Fruit fly (Drosophila melanogaster) whole organism, embryonic: ENCODE results near the gene eIF3d1.
A peak's percentile ranks its signal among the peaks of the same experiment; 100 is the strongest.

ENCODE experiments used
- C15 ChIP-seq: fragments of 200-800 bp; sonication (Bioruptor generic); IDR thresholded peaks from 3 replicates; pipeline ENCODE4 v1.3.6; 2022; ENCODE audit warnings: missing biosample characterization, missing genetic modification characterization
- CG10209 ChIP-seq: fragments of 200-800 bp; sonication (Bioruptor generic); optimal IDR thresholded peaks from 3 replicates; lab custom pipeline; 2017; ENCODE audit warnings: missing biosample characterization, mild to moderate bottlenecking, missing genetic modification characterization, missing genetic modification reagents
- CG1024 ChIP-seq: fragments of 200-800 bp; sonication (Bioruptor generic); IDR thresholded peaks from 2 replicates; pipeline ENCODE4 v1.3.6; 2022; ENCODE audit warnings: missing biosample characterization, missing genetic modification characterization
- CG11695 ChIP-seq: fragments of 200-800 bp; sonication (Bioruptor generic); IDR thresholded peaks from 3 replicates; pipeline ENCODE4 v1.3.6; 2022; ENCODE audit warnings: missing biosample characterization, missing genetic modification characterization
- CG12219 ChIP-seq: fragments of 200-800 bp; sonication (Bioruptor generic); optimal IDR thresholded peaks from 3 replicates; lab custom pipeline; 2018; ENCODE audit warnings: missing biosample characterization, mild to moderate bottlenecking, missing genetic modification characterization
- CG12744 ChIP-seq: fragments of 200-800 bp; sonication (Bioruptor generic); optimal IDR thresholded peaks from 2 replicates; lab custom pipeline; 2016; ENCODE audit warnings: missing biosample characterization, missing genetic modification characterization
- CG14050 ChIP-seq: fragments of 200-800 bp; sonication (Bioruptor generic); IDR thresholded peaks from 3 replicates; pipeline ENCODE4 v1.3.6; 2022; ENCODE audit warnings: missing biosample characterization, missing genetic modification characterization
- CG14667 ChIP-seq: fragments of 200-800 bp; sonication (Bioruptor generic); IDR thresholded peaks from 2 replicates; pipeline ENCODE4 v1.3.6; 2022; ENCODE audit warnings: missing biosample characterization, missing genetic modification characterization
- CG15269 ChIP-seq: fragments of 200-800 bp; sonication (Bioruptor generic); optimal IDR thresholded peaks from 2 replicates; lab custom pipeline; 2018; ENCODE audit warnings: missing biosample characterization, mild to moderate bottlenecking, missing genetic modification characterization, moderate library complexity
- CG17912 ChIP-seq: fragments of 200-800 bp; sonication (Bioruptor generic); optimal IDR thresholded peaks from 2 replicates; lab custom pipeline; 2018; ENCODE audit warnings: missing biosample characterization, mild to moderate bottlenecking, missing genetic modification characterization
- CG18262 ChIP-seq: fragments of 200-800 bp; optimal IDR thresholded peaks from 3 replicates; lab custom pipeline; 2019; ENCODE audit warnings: missing biosample characterization, mild to moderate bottlenecking, missing genetic modification characterization, moderate library complexity
- CG1832 ChIP-seq: fragments of 200-800 bp; sonication (Bioruptor generic); optimal IDR thresholded peaks from 2 replicates; lab custom pipeline; 2017; ENCODE audit warnings: missing biosample characterization, mild to moderate bottlenecking, missing genetic modification characterization, inconsistent platforms
- CG2116 ChIP-seq: fragments of 200-800 bp; sonication (Bioruptor generic); optimal IDR thresholded peaks from 3 replicates; lab custom pipeline; 2018; ENCODE audit warnings: missing biosample characterization, mild to moderate bottlenecking, missing genetic modification characterization
- CG2875 ChIP-seq: fragments of 200-800 bp; sonication (Bioruptor generic); optimal IDR thresholded peaks from 2 replicates; lab custom pipeline; 2017; ENCODE audit warnings: missing biosample characterization, mild to moderate bottlenecking, missing genetic modification characterization, missing genetic modification reagents
- CG3847 ChIP-seq: fragments of 200-800 bp; sonication (Bioruptor generic); IDR thresholded peaks from 2 replicates; pipeline ENCODE4 v1.3.6; 2022; ENCODE audit warnings: missing biosample characterization, missing genetic modification characterization
- CG4617 ChIP-seq: fragments of 200-800 bp; sonication (Bioruptor generic); optimal IDR thresholded peaks from 3 replicates; lab custom pipeline; 2016; ENCODE audit warnings: missing biosample characterization, missing genetic modification characterization, borderline replicate concordance
- CG6254 ChIP-seq: fragments of 200-800 bp; sonication (Bioruptor generic); optimal IDR thresholded peaks from 3 replicates; lab custom pipeline; 2017; ENCODE audit warnings: mild to moderate bottlenecking, missing biosample characterization, missing genetic modification reagents, missing genetic modification characterization
- CG7271 ChIP-seq: fragments of 200-800 bp; sonication (Bioruptor generic); optimal IDR thresholded peaks from 2 replicates; lab custom pipeline; 2018; ENCODE audit warnings: missing biosample characterization, mild to moderate bottlenecking, missing genetic modification characterization, moderate library complexity
- CG7745 ChIP-seq: fragments of 200-800 bp; sonication (Bioruptor generic); optimal IDR thresholded peaks from 2 replicates; lab custom pipeline; 2018; ENCODE audit warnings: missing biosample characterization, mild to moderate bottlenecking, missing genetic modification characterization, moderate library complexity
- CG8290 ChIP-seq, 3 experiments: fragments of 200-800 bp; sonication (Bioruptor generic); optimal IDR thresholded peaks; 2 replicates each; lab custom pipeline; 2016 to 2019; ENCODE audit warnings: missing biosample characterization in 3 of 3, missing genetic modification characterization in 3 of 3, mild to moderate bottlenecking in 2 of 3, moderate library complexity in 1 of 3
- Dek ChIP-seq: fragments of 200-800 bp; sonication (Bioruptor generic); optimal IDR thresholded peaks from 3 replicates; lab custom pipeline; 2019; ENCODE audit warnings: missing biosample characterization, mild to moderate bottlenecking, missing genetic modification characterization, moderate library complexity
- E2f2 ChIP-seq: fragments of 200-800 bp; sonication (Bioruptor generic); IDR thresholded peaks from 2 replicates; pipeline ENCODE4 v1.3.6; 2022; ENCODE audit warnings: missing biosample characterization, missing genetic modification characterization
- HLH3B ChIP-seq: fragments of 200-800 bp; sonication (Bioruptor generic); IDR thresholded peaks from 2 replicates; pipeline ENCODE4 v1.3.6; 2022; ENCODE audit warnings: missing biosample characterization, missing genetic modification characterization
- MESR4 ChIP-seq: fragments of 200-800 bp; sonication (Bioruptor generic); optimal IDR thresholded peaks from 2 replicates; lab custom pipeline; 2018; ENCODE audit warnings: missing biosample characterization, mild to moderate bottlenecking, missing genetic modification characterization, moderate library complexity
- Max ChIP-seq: fragments of 200-800 bp; sonication (Bioruptor generic); optimal IDR thresholded peaks from 2 replicates; lab custom pipeline; 2016; ENCODE audit warnings: missing biosample characterization, mild to moderate bottlenecking, missing genetic modification characterization
- NC2α ChIP-seq: fragments of 200-800 bp; sonication (Bioruptor generic); optimal IDR thresholded peaks from 2 replicates; lab custom pipeline; 2016; ENCODE audit warnings: missing biosample characterization, missing genetic modification characterization
- Neu2 ChIP-seq: fragments of 200-800 bp; sonication (Bioruptor generic); optimal IDR thresholded peaks from 3 replicates; lab custom pipeline; 2016; ENCODE audit warnings: missing biosample characterization, missing genetic modification characterization, borderline replicate concordance
- Pdp1 ChIP-seq, 2 experiments: fragments of 200-800 bp; sonication (Bioruptor generic); optimal IDR thresholded peaks; 3 replicates each; lab custom pipeline; 2016; ENCODE audit warnings: missing biosample characterization in 2 of 2, missing genetic modification characterization in 2 of 2, mild to moderate bottlenecking in 1 of 2, moderate library complexity in 1 of 2
- Ravus ChIP-seq: fragments of 200-800 bp; sonication (Bioruptor generic); IDR thresholded peaks from 2 replicates; pipeline ENCODE4 v1.3.6; 2022; ENCODE audit warnings: missing biosample characterization, missing genetic modification characterization
- Tbp ChIP-seq: fragments of >200 bp; optimal IDR thresholded peaks from 2 replicates; lab custom pipeline; 2018; ENCODE audit warnings: missing biosample characterization, missing genetic modification characterization
- ap ChIP-seq: fragments of 200-800 bp; sonication (Bioruptor generic); IDR thresholded peaks from 2 replicates; pipeline ENCODE4 v1.3.6; 2022; ENCODE audit warnings: missing biosample characterization, missing genetic modification characterization
- az2 ChIP-seq: fragments of 200-800 bp; sonication (Bioruptor generic); optimal IDR thresholded peaks from 3 replicates; lab custom pipeline; 2016; ENCODE audit warnings: missing biosample characterization, missing genetic modification characterization
- chinmo ChIP-seq: fragments of 200-800 bp; sonication (Bioruptor generic); IDR thresholded peaks from 4 replicates; pipeline ENCODE4 v1.3.6; 2022; ENCODE audit warnings: missing biosample characterization, missing genetic modification characterization; ENCODE audit not compliant: partially characterized antibody
- dm ChIP-seq: fragments of 200-800 bp; sonication (Bioruptor generic); optimal IDR thresholded peaks from 3 replicates; lab custom pipeline; 2016; ENCODE audit warnings: missing biosample characterization, missing genetic modification characterization
- eve ChIP-seq, 2 experiments: fragments of >200 bp; optimal IDR thresholded peaks; 2 replicates each; lab custom pipeline; 2017; ENCODE audit warnings: missing biosample characterization in 2 of 2, missing genetic modification characterization in 2 of 2
- ind ChIP-seq: fragments of 200-800 bp; sonication (Bioruptor generic); optimal IDR thresholded peaks from 3 replicates; lab custom pipeline; 2016; ENCODE audit warnings: missing biosample characterization, missing genetic modification characterization
- lab ChIP-seq: fragments of 200-800 bp; sonication (Bioruptor generic); optimal IDR thresholded peaks from 3 replicates; lab custom pipeline; 2017; ENCODE audit warnings: missing biosample characterization, missing genetic modification characterization, mild to moderate bottlenecking, moderate library complexity, missing genetic modification reagents
- lmd ChIP-seq: fragments of 200-800 bp; sonication (Bioruptor generic); IDR thresholded peaks from 2 replicates; pipeline ENCODE4 v1.3.6; 2022; ENCODE audit warnings: missing biosample characterization, missing genetic modification characterization
- onecut ChIP-seq: fragments of 200-800 bp; sonication (Bioruptor generic); IDR thresholded peaks from 2 replicates; pipeline ENCODE4 v1.3.6; 2022; ENCODE audit warnings: missing biosample characterization, missing genetic modification characterization
- pros ChIP-seq: fragments of 200-800 bp; sonication (Bioruptor generic); optimal IDR thresholded peaks from 3 replicates; lab custom pipeline; 2019; ENCODE audit warnings: missing biosample characterization, mild to moderate bottlenecking, missing genetic modification characterization, moderate library complexity
- repo ChIP-seq: fragments of 200-800 bp; sonication (Bioruptor generic); optimal IDR thresholded peaks from 2 replicates; lab custom pipeline; 2016; ENCODE audit warnings: missing biosample characterization, missing genetic modification characterization
- seq ChIP-seq: fragments of 200-800 bp; sonication (Bioruptor generic); IDR thresholded peaks from 2 replicates; pipeline ENCODE4 v1.3.6; 2022; ENCODE audit warnings: missing biosample characterization, missing genetic modification characterization
- shn ChIP-seq: fragments of 200-800 bp; sonication (Bioruptor generic); optimal IDR thresholded peaks from 3 replicates; lab custom pipeline; 2016; ENCODE audit warnings: missing biosample characterization, missing genetic modification characterization
- slbo ChIP-seq: fragments of 200-800 bp; sonication (Bioruptor generic); IDR thresholded peaks from 2 replicates; pipeline ENCODE4 v1.3.6; 2022; ENCODE audit warnings: missing biosample characterization, missing genetic modification characterization
- slp2 ChIP-seq: fragments of 200-800 bp; sonication (Bioruptor generic); optimal IDR thresholded peaks from 2 replicates; lab custom pipeline; 2016; ENCODE audit warnings: missing biosample characterization, missing genetic modification characterization
- stwl ChIP-seq: fragments of 200-800 bp; sonication (Bioruptor generic); optimal IDR thresholded peaks from 3 replicates; lab custom pipeline; 2018; ENCODE audit warnings: missing biosample characterization, mild to moderate bottlenecking, missing genetic modification characterization, moderate library complexity
- unpg ChIP-seq: fragments of 200-800 bp; sonication (Bioruptor generic); optimal IDR thresholded peaks from 3 replicates; lab custom pipeline; 2018; ENCODE audit warnings: missing biosample characterization, mild to moderate bottlenecking, missing genetic modification characterization, moderate library complexity
- yki ChIP-seq: fragments of >200 bp; optimal IDR thresholded peaks from 3 replicates; lab custom pipeline; 2018
- zen ChIP-seq: fragments of 200-800 bp; sonication (Bioruptor generic); optimal IDR thresholded peaks from 3 replicates; lab custom pipeline; 2018; ENCODE audit warnings: missing biosample characterization, mild to moderate bottlenecking, missing genetic modification characterization, moderate library complexity
- zfh1 ChIP-seq: fragments of 200-800 bp; sonication (Bioruptor generic); IDR thresholded peaks from 3 replicates; pipeline ENCODE4 v1.3.6; 2022; ENCODE audit warnings: missing biosample characterization, missing genetic modification characterization
- zfh2 ChIP-seq: fragments of 200-800 bp; sonication (Bioruptor generic); optimal IDR thresholded peaks from 2 replicates; lab custom pipeline; 2016; ENCODE audit warnings: missing biosample characterization, missing genetic modification characterization

Gene eIF3d1

DNA sequence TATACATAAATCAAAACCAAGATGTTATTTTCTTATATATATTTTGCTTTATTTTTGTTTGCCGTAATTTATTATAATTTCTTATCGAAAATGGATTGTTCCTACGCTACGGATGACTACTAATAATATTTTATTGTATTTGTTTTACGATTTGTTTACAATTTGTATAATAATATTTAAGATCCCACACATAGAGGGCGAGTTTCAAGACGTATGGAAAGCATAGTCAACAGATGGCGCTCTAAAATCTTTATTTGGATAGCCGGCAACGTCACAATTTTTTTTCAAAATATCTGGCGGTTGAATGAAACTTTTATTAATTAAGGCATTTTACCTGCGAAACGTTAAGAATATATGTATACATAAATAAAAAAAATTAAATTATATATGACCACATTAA lies 42.1 kb downstream of the eIF3d1 start (continued):
- TF ChIP-seq CG1832 (GFP tag; lab: Kevin White, UChicago) (no peak), lab (GFP tag; lab: Kevin White, UChicago) (peak; percentile 10), CG2116 (GFP tag; lab: Kevin White, UChicago) (peak; percentile 24), zfh1 (GFP tag; lab: Robert Waterston, UW) (no peak), HLH3B (GFP tag; lab: Robert Waterston, UW) (no peak), repo (GFP tag; lab: Kevin White, UChicago) (no peak), CG1024 (GFP tag; lab: Robert Waterston, UW) (no peak; the same call in 1 of the 2 replicates), chinmo (GFP tag; lab: Robert Waterston, UW) (no peak), CG2875 (GFP tag; lab: Kevin White, UChicago) (no peak), Max (no peak), slbo (peak; percentile 56), dm (GFP tag; lab: Kevin White, UChicago) (no peak), slp2 (no peak), CG3847 (GFP tag; lab: Robert Waterston, UW) (peak; percentile 65), stwl (tag; lab: Kevin White, UChicago) (peak; percentile 77), CG8290 (GFP tag; optimal IDR thresholded peaks at IDR 0.05; lab: Kevin White, UChicago) (peak; percentile 6), CG8290 (tag; optimal IDR thresholded peaks at IDR 0.05; lab: Kevin White, UChicago) (peak in 1 of 2 experiments; percentile 46), unpg (GFP tag; lab: Kevin White, UChicago) (peak; percentile 23), Tbp (GFP tag; lab: Kevin White, UChicago) (no peak), Pdp1 (GFP tag; optimal IDR thresholded peaks at IDR 0.05; lab: Kevin White, UChicago) (peak in 1 of 2 experiments; percentile 3), CG17912 (GFP tag; lab: Kevin White, UChicago) (peak; percentile 55), CG18262 (tag; lab: Kevin White, UChicago) (peak; percentile 26), CG11695 (GFP tag; lab: Robert Waterston, UW) (no peak), CG7745 (tag; lab: Kevin White, UChicago) (no peak), eve (GFP tag; optimal IDR thresholded peaks at IDR 0.05; lab: Kevin White, UChicago) (peak in 1 of 2 experiments; percentile 31), onecut (GFP tag; lab: Robert Waterston, UW) (peak; percentile 22; the same call in 1 of the 2 replicates), yki (lab: Kevin White, UChicago) (no peak), CG10209 (GFP tag; lab: Kevin White, UChicago) (no peak), CG6254 (GFP tag; lab: Kevin White, UChicago) (no peak), ap (no peak), C15 (GFP tag; lab: Robert Waterston, UW) (no peak), Neu2 (no peak), CG12744 (GFP tag; lab: Kevin White, UChicago) (no peak), Dek (tag; lab: Kevin White, UChicago) (peak; percentile 83), lmd (GFP tag; lab: Robert Waterston, UW) (peak; percentile 22; the same call in 1 of the 2 replicates), CG15269 (tag; lab: Kevin White, UChicago) (peak; percentile 43), zfh2 (GFP tag; lab: Kevin White, UChicago) (no peak), E2f2 (GFP tag; lab: Robert Waterston, UW) (peak; percentile 90), MESR4 (GFP tag; lab: Kevin White, UChicago) (no peak), CG7271 (tag; lab: Kevin White, UChicago) (no peak), CG14667 (GFP tag; lab: Robert Waterston, UW) (no peak), CG14050 (no peak), Ravus (GFP tag; lab: Robert Waterston, UW) (no peak), shn (GFP tag; lab: Kevin White, UChicago) (no peak), CG12219 (no peak), CG4617 (GFP tag; lab: Kevin White, UChicago) (peak; percentile 7), seq (GFP tag; lab: Robert Waterston, UW) (no peak), az2 (peak; percentile 18), zen (tag; lab: Kevin White, UChicago) (peak; percentile 64), NC2α (GFP tag; lab: Kevin White, UChicago) (no peak), ind (GFP tag; lab: Kevin White, UChicago) (peak; percentile 21), pros (GFP tag; lab: Kevin White, UChicago) (peak; percentile 80)
